Worm (Caenorhabditis elegans) whole organism, mixed stage, embryonic: Measurements from ENCODE around the gene T10B10.4.

Experiments used
- M03D4.4 ChIP-seq: sonication (generic microtip); optimal IDR thresholded peaks from 2 replicates; lab custom pipeline; 2017; ENCODE audit warnings: mild to moderate bottlenecking, missing genetic modification characterization, missing compliant biosample characterization
- blmp-1 ChIP-seq: fragments of 150-350 bp; optimal IDR thresholded peaks from 2 replicates; lab custom pipeline; 2014; ENCODE audit warnings: missing biosample characterization, missing genetic modification characterization
- ceh-39 ChIP-seq: fragments of 150-350 bp; optimal IDR thresholded peaks from 2 replicates; lab custom pipeline; 2014; ENCODE audit warnings: missing biosample characterization, missing genetic modification characterization
- ceh-43 ChIP-seq: fragments of 200-800 bp; sonication (Bioruptor generic); optimal IDR thresholded peaks from 2 replicates; lab custom pipeline; 2018; ENCODE audit warnings: mild to moderate bottlenecking, missing genetic modification characterization, moderate library complexity, missing compliant biosample characterization
- ces-1 ChIP-seq: fragments of 150-350 bp; optimal IDR thresholded peaks from 2 replicates; lab custom pipeline; 2014; ENCODE audit warnings: missing biosample characterization, missing genetic modification reagents, missing genetic modification characterization
- cnd-1 ChIP-seq: fragments of 200-800 bp; sonication (Bioruptor generic); optimal IDR thresholded peaks from 2 replicates; lab custom pipeline; 2018; ENCODE audit warnings: mild to moderate bottlenecking, missing genetic modification characterization, missing compliant biosample characterization
- drap-1 ChIP-seq: fragments of 200-800 bp; sonication (Bioruptor generic); optimal IDR thresholded peaks from 3 replicates; lab custom pipeline; 2018; ENCODE audit warnings: mild to moderate bottlenecking, missing genetic modification characterization, missing compliant biosample characterization
- elt-1 ChIP-seq: sonication (generic microtip); optimal IDR thresholded peaks from 2 replicates; lab custom pipeline; 2017; ENCODE audit warnings: missing genetic modification characterization, mild to moderate bottlenecking, missing compliant biosample characterization, antibody characterized with exemption, moderate library complexity, borderline replicate concordance; ENCODE audit not compliant: insufficient read depth
- flh-1 ChIP-seq: fragments of 200-800 bp; sonication (Bioruptor generic); optimal IDR thresholded peaks from 2 replicates; lab custom pipeline; 2018; ENCODE audit warnings: mild to moderate bottlenecking, missing genetic modification characterization, moderate library complexity, missing compliant biosample characterization
- ham-2 ChIP-seq: fragments of 200-800 bp; sonication (Bioruptor generic); optimal IDR thresholded peaks from 2 replicates; lab custom pipeline; 2018; ENCODE audit warnings: mild to moderate bottlenecking, missing genetic modification characterization, missing compliant biosample characterization
- hlh-1 ChIP-seq: fragments of 150-350 bp; optimal IDR thresholded peaks from 2 replicates; lab custom pipeline; 2014; ENCODE audit warnings: missing biosample characterization, missing genetic modification reagents, missing genetic modification characterization
- lin-13 ChIP-seq: fragments of 150-350 bp; optimal IDR thresholded peaks from 2 replicates; lab custom pipeline; 2014; ENCODE audit warnings: missing biosample characterization, missing genetic modification characterization
- lin-32 ChIP-seq: fragments of 200-800 bp; sonication (Bioruptor generic); optimal IDR thresholded peaks from 2 replicates; lab custom pipeline; 2018; ENCODE audit warnings: mild to moderate bottlenecking, missing genetic modification characterization, missing compliant biosample characterization
- lsy-2 ChIP-seq: fragments of 150-350 bp; optimal IDR thresholded peaks from 2 replicates; lab custom pipeline; 2014; ENCODE audit warnings: missing biosample characterization, missing genetic modification characterization
- mab-5 ChIP-seq: fragments of 150-350 bp; optimal IDR thresholded peaks from 2 replicates; lab custom pipeline; 2014; ENCODE audit warnings: missing biosample characterization, missing genetic modification characterization
- mep-1 ChIP-seq: fragments of 150-350 bp; optimal IDR thresholded peaks from 2 replicates; lab custom pipeline; 2017; ENCODE audit warnings: missing biosample characterization, missing genetic modification reagents, missing genetic modification characterization, inconsistent platforms
- mls-2 ChIP-seq: sonication (generic microtip); optimal IDR thresholded peaks from 2 replicates; lab custom pipeline; 2016; ENCODE audit warnings: mild to moderate bottlenecking, missing genetic modification characterization, moderate library complexity, missing compliant biosample characterization
- nhr-12 ChIP-seq: fragments of 150-350 bp; optimal IDR thresholded peaks from 2 replicates; lab custom pipeline; 2014; ENCODE audit warnings: missing biosample characterization, missing genetic modification characterization
- nhr-2 ChIP-seq: fragments of 150-350 bp; optimal IDR thresholded peaks from 2 replicates; lab custom pipeline; 2014; ENCODE audit warnings: missing biosample characterization, missing genetic modification characterization
- nhr-28 ChIP-seq: fragments of 150-350 bp; optimal IDR thresholded peaks from 2 replicates; lab custom pipeline; 2014; ENCODE audit warnings: missing biosample characterization, missing genetic modification characterization
- nhr-76 ChIP-seq: sonication (generic microtip); optimal IDR thresholded peaks from 2 replicates; lab custom pipeline; 2017; ENCODE audit warnings: missing biosample characterization, missing genetic modification characterization
- pha-4 ChIP-seq: fragments of 150-350 bp; optimal IDR thresholded peaks from 2 replicates; lab custom pipeline; 2018; ENCODE audit warnings: missing biosample characterization, missing genetic modification reagents, missing genetic modification characterization
- sem-2 ChIP-seq: fragments of 200-800 bp; sonication (Bioruptor generic); optimal IDR thresholded peaks from 2 replicates; lab custom pipeline; 2018; ENCODE audit warnings: mild to moderate bottlenecking, missing genetic modification characterization, missing compliant biosample characterization
- sptf-1 ChIP-seq: sonication (generic microtip); optimal IDR thresholded peaks from 2 replicates; lab custom pipeline; 2017; ENCODE audit warnings: mild to moderate bottlenecking, missing genetic modification characterization, moderate library complexity, missing compliant biosample characterization
- tbx-8 ChIP-seq: fragments of 200-800 bp; sonication (Bioruptor generic); optimal IDR thresholded peaks from 2 replicates; lab custom pipeline; 2018; ENCODE audit warnings: mild to moderate bottlenecking, missing genetic modification characterization, moderate library complexity, missing compliant biosample characterization
- unc-120 ChIP-seq: sonication (generic microtip); optimal IDR thresholded peaks from 2 replicates; lab custom pipeline; 2017; ENCODE audit warnings: missing genetic modification characterization, missing compliant biosample characterization; ENCODE audit not compliant: poor library complexity, severe bottlenecking
- unc-39 ChIP-seq: fragments of 150-350 bp; optimal IDR thresholded peaks from 2 replicates; lab custom pipeline; 2014; ENCODE audit warnings: missing biosample characterization, missing genetic modification characterization
- unc-62 ChIP-seq: fragments of 150-350 bp; optimal IDR thresholded peaks from 2 replicates; lab custom pipeline; 2014; ENCODE audit warnings: missing biosample characterization, missing genetic modification reagents, missing genetic modification characterization
- ztf-11 ChIP-seq: fragments of 150-350 bp; optimal IDR thresholded peaks from 2 replicates; lab custom pipeline; 2014; ENCODE audit warnings: missing biosample characterization, missing genetic modification characterization

T10B10.4 gene

ce11 chrX:15224128-15224527 lies 34.2 kb downstream of the T10B10.4 start:
- TF ChIP-seq tbx-8 (GFP tag; lab: Kevin White, UChicago) (no peak), hlh-1 (tag; lab: Kevin White, UChicago) (peak; percentile 31), unc-62 (GFP tag; lab: Kevin White, UChicago) (peak; percentile 72)

ce11 chrX:15225180-15225724 lies 35.3 kb downstream of the T10B10.4 start:
- TF ChIP-seq ces-1 (GFP tag; lab: Kevin White, UChicago) (peak; percentile 69), flh-1 (GFP tag; lab: Kevin White, UChicago) (no peak)

- TF ChIP-seq ham-2 (GFP tag; lab: Kevin White, UChicago) (no peak), blmp-1 (tag; lab: Kevin White, UChicago) (no peak), ces-1 (GFP tag; lab: Kevin White, UChicago) (no peak), nhr-76 (tag; lab: Kevin White, UChicago) (no peak), ceh-43 (no peak), nhr-28 (tag; lab: Kevin White, UChicago) (no peak), M03D4.4 (tag; lab: Kevin White, UChicago) (no peak), lin-32 (no peak), ceh-39 (tag; lab: Kevin White, UChicago) (no peak), unc-62 (GFP tag; lab: Kevin White, UChicago) (no peak), elt-1 (tag; lab: Kevin White, UChicago) (no peak), drap-1 (GFP tag; lab: Kevin White, UChicago) (no peak), sptf-1 (tag; lab: Kevin White, UChicago) (no peak), lin-13 (tag; lab: Kevin White, UChicago) (no peak), mls-2 (tag; lab: Kevin White, UChicago) (no peak), nhr-12 (tag; lab: Kevin White, UChicago) (no peak), mep-1 (no peak), nhr-2 (tag; lab: Kevin White, UChicago) (no peak)
- TF ChIP-seq, all 35 proteins: peak for 0
These were observed 39.3 kb downstream of the T10B10.4 start for ce11 chrX:15229174-15229573.

- TF ChIP-seq lin-13 (tag; lab: Kevin White, UChicago) (no peak), sem-2 (GFP tag; lab: Kevin White, UChicago) (no peak), ham-2 (GFP tag; lab: Kevin White, UChicago) (no peak), unc-39 (no peak), mep-1 (no peak), sptf-1 (tag; lab: Kevin White, UChicago) (no peak), cnd-1 (tag; lab: Kevin White, UChicago) (no peak), ceh-43 (no peak), drap-1 (GFP tag; lab: Kevin White, UChicago) (no peak), pha-4 (no peak), nhr-12 (tag; lab: Kevin White, UChicago) (no peak), ceh-39 (tag; lab: Kevin White, UChicago) (no peak), lin-32 (no peak), M03D4.4 (tag; lab: Kevin White, UChicago) (no peak), ztf-11 (tag; lab: Kevin White, UChicago) (no peak)
These were observed 40.6 kb downstream of the T10B10.4 start, which contains the start of gene H03A11.2 for ce11 chrX:15230394-15230968. TSS of gene H03A11.2 (minus strand) at chrX:15230645.

- TF ChIP-seq unc-39 (no peak), mls-2 (tag; lab: Kevin White, UChicago) (no peak), ztf-11 (tag; lab: Kevin White, UChicago) (no peak)
These were observed 41.9 kb downstream of the T10B10.4 start for ce11 chrX:15231800-15232199.

ce11 chrX:15233684-15234083 lies 43.8 kb downstream of the T10B10.4 start:
- TF ChIP-seq ceh-43 (no peak), unc-39 (no peak), drap-1 (GFP tag; lab: Kevin White, UChicago) (no peak), mls-2 (tag; lab: Kevin White, UChicago) (no peak), lin-13 (tag; lab: Kevin White, UChicago) (no peak), unc-120 (no peak), mab-5 (no peak), lsy-2 (no peak)
- TF ChIP-seq, all 35 proteins: peak for 0
